Worm (Caenorhabditis elegans) whole organism, L4/young adult: ENCODE data around the gene cbp-3.

Source experiments
- dao-5 ChIP-seq: sonication (generic microtip); optimal IDR thresholded peaks from 2 replicates; lab custom pipeline; 2016; ENCODE audit warnings: missing genotype, missing genetic modification characterization, moderate library complexity, missing compliant biosample characterization
- him-1 ChIP-seq: sonication (generic microtip); optimal IDR thresholded peaks from 2 replicates; lab custom pipeline; 2016; ENCODE audit warnings: missing genotype, missing genetic modification reagents, missing genetic modification characterization, missing compliant biosample characterization

- TF ChIP-seq him-1, result no peak
- no peak for TF ChIP-seq dao-5 (tag; lab: Kevin White, UChicago)
Measured at ce11 chrIII:9871032-9871431, 42.8 kb upstream of the cbp-3 start, which contains the start of gene ZK757.1.
